Fruit fly (Drosophila melanogaster) whole organism, prepupa: Measurements from ENCODE around the gene Gdh.

ENCODE experiments used
- Blimp-1 ChIP-seq: fragments of 200-800 bp; sonication (Bioruptor generic); optimal IDR thresholded peaks from 3 replicates; lab custom pipeline; 2017; ENCODE audit warnings: missing biosample characterization, missing genetic modification characterization, mild to moderate bottlenecking, moderate library complexity, missing genetic modification reagents
- CG16779 ChIP-seq: fragments of 200-800 bp; sonication (Bioruptor generic); optimal IDR thresholded peaks from 3 replicates; lab custom pipeline; 2017; ENCODE audit warnings: missing biosample characterization, mild to moderate bottlenecking, missing genetic modification characterization
- CG32006 ChIP-seq: fragments of 200-800 bp; sonication (Bioruptor generic); optimal IDR thresholded peaks from 3 replicates; lab custom pipeline; 2017; ENCODE audit warnings: missing biosample characterization, mild to moderate bottlenecking, missing genetic modification characterization
- OdsH ChIP-seq: fragments of 200-800 bp; sonication (Bioruptor generic); optimal IDR thresholded peaks from 3 replicates; lab custom pipeline; 2016; ENCODE audit warnings: missing biosample characterization, missing genetic modification characterization
- esn ChIP-seq: fragments of 200-800 bp; sonication (Bioruptor generic); optimal IDR thresholded peaks from 2 replicates; lab custom pipeline; 2016; ENCODE audit warnings: missing biosample characterization, mild to moderate bottlenecking, missing genetic modification characterization, moderate library complexity
- fkh ChIP-seq: fragments of 200-800 bp; sonication (Bioruptor generic); optimal IDR thresholded peaks from 3 replicates; lab custom pipeline; 2017; ENCODE audit warnings: missing biosample characterization, mild to moderate bottlenecking, missing genetic modification characterization, moderate library complexity
- pdm3 ChIP-seq: fragments of 200-800 bp; sonication (Bioruptor generic); optimal IDR thresholded peaks from 3 replicates; lab custom pipeline; 2016; ENCODE audit warnings: missing biosample characterization, missing genetic modification characterization
- spab ChIP-seq: fragments of 200-800 bp; sonication (Bioruptor generic); optimal IDR thresholded peaks from 2 replicates; lab custom pipeline; 2017; ENCODE audit warnings: missing biosample characterization, mild to moderate bottlenecking, missing genetic modification characterization, missing genetic modification reagents
- svp ChIP-seq: fragments of 200-800 bp; sonication (Bioruptor generic); peaks from one replicate; lab custom pipeline; 2016; ENCODE audit warnings: missing biosample characterization, missing genetic modification characterization

- TF ChIP-seq esn (no peak), CG16779 (peak; percentile 40), CG32006 (GFP tag; lab: Kevin White, UChicago) (peak; percentile 38), pdm3 (GFP tag; lab: Kevin White, UChicago) (no peak), Blimp-1 (GFP tag; lab: Kevin White, UChicago) (no peak), OdsH (GFP tag; lab: Kevin White, UChicago) (peak; percentile 17), svp (GFP tag; lab: Kevin White, UChicago) (no peak), spab (GFP tag; lab: Kevin White, UChicago) (no peak), fkh (GFP tag; lab: Kevin White, UChicago) (peak; percentile 96)
Measured at dm6 chr3R:23939921-23940839, 2.7 kb downstream of the Gdh start.
